Fruit fly (Drosophila melanogaster): ENCODE results near the gene Nek2.
A peak's percentile ranks its signal among the peaks of the same experiment; 100 is the strongest.

Gene Nek2

DNA sequence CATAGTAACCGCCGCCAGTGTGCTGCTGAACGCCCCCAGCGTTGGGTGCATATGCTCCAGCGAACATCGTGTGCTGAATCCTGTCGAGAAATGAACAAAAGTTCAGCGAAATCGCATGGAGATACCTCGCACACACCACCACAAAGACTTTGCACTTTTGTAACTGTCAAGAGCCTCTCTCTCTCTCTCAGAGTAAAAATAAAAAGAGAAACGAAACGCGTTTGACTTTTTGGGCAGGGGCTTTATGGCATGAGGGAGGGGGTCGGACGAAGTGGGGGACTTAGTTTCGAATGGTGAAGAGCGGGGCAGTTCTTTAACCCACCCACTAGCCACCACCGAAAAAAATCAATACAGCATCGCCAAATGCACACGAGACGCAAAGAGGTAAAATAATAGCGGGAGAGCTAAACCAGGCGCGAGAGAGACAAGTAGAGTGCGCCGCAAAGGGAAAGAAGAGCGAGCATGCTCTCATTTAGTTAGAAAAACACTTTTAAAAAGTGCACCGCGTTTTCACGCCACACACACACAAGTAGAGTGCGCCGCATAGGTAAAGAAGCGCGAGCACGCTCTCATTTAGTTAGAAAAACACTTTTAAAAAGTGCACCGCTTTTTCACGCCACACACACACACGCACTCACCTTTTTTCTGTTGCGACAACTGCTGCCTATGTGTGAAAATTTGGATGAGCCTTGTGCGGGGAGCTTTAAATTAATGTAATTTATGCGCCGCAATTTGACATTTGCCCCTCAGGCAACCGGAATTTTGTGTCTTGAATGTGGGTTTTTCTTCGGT is 39.0 kb upstream of the Nek2 start:
- peak; percentile 47 for TF ChIP-seq Dif (GFP tag; optimal IDR thresholded peaks at IDR 0.05; ENCODE audit: partially characterized antibody)
- TF ChIP-seq Hnf4 (GFP tag; optimal IDR thresholded peaks at IDR 0.05), result peak; percentile 2
- TF ChIP-seq dl (GFP tag; optimal IDR thresholded peaks at IDR 0.05; ENCODE audit: insufficient read depth in 1 of 2, partially characterized antibody in 2 of 2), result peak; percentile 10 to 64
- TF ChIP-seq woc (GFP tag; optimal IDR thresholded peaks at IDR 0.05), result no peak

DNA sequence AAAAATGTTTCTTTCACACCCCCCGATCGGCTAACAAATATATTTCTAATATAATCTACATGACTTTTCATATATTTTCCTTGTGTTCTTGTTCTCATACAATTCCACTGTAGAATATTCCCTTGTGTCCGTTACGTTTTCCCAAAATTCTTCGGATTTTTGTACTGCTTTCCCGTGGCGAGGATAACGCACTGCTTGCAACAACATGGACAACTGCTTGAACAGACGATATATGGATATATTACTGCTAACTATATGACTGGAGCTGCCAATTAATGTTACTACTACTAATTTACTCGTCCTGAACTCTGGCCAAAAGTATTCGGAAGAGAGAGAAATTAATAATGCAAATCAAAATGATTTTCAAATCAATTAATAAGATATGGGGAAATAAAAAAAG is 33.5 kb upstream of the Nek2 start:
- TF ChIP-seq jim (GFP tag; optimal IDR thresholded peaks at IDR 0.05) (no peak), GATAd (GFP tag; optimal IDR thresholded peaks at IDR 0.05) (no peak), Myc (optimal IDR thresholded peaks at IDR 0.05) (no peak), Abd-B (GFP tag; optimal IDR thresholded peaks at IDR 0.05) (no peak), Sp1 (GFP tag; optimal IDR thresholded peaks at IDR 0.05) (no peak)

DNA sequence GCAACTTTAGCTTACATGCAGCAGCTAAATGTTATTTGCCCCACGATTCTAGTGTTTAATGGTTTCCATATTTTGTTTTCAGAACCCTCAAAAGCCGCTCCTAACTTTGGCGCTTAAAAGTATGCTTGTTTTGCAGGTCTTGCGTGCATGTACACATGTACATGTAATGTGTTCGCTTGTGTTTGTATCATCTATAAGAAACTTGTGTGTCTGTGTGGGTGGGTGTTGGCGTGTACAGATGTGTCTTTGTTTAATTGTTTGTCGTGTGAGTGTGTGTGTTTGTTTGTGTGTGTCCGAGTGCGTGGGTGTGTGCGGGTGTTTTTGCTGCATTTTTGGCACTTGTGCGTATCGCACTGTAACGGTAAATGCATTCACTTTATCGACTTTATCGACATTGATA is 31.6 kb upstream of the Nek2 start:
- peak; percentile 56 for TF ChIP-seq N (GFP tag; optimal IDR thresholded peaks at IDR 0.05)
- no peak for TF ChIP-seq dsf (GFP tag; optimal IDR thresholded peaks at IDR 0.05; ENCODE audit: borderline replicate concordance)
- no peak for TF ChIP-seq CG32264 (GFP tag; optimal IDR thresholded peaks at IDR 0.05)

DNA sequence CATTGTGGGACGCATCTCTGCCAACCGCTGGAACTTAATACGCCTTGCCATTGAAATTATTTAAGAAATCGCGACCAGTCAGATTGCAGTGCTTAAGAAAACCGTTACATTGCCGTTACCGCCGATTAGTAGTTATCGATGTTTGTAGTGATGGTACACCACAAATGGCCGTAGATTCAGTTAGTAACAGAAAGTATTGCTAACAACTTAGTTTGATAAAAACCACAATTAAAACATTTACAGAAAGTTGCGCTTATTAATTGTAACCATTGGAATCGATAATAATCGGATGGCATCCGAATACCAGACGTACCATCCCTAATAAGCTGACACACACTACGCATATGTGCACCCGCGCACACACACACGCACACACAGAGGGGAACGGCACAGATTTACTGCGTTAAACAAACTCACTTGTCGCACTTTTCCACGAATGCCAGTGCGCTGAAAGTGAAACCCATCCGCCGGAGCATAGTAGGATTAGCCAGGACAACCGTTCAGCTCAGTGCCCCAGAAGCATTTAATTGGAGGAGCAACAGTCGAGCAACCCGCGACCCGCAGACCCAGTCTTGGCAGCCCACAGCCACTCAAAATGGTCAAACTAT is 28.7 kb upstream of the Nek2 start, which contains the start of the genes hdm and Ykt6:
TSS of gene hdm (minus strand) at position 51 of the 608 bp plus-strand sequence.
TSS of gene Ykt6 (plus strand) at position 329 of the 608 bp plus-strand sequence.
- TF ChIP-seq fru (GFP tag; optimal IDR thresholded peaks at IDR 0.05) (peak; percentile 85), lola (GFP tag; optimal IDR thresholded peaks at IDR 0.05) (no peak), Hr78 (GFP tag; optimal IDR thresholded peaks at IDR 0.05) (no peak), Myc (optimal IDR thresholded peaks at IDR 0.05) (no peak), psq (GFP tag; optimal IDR thresholded peaks at IDR 0.05) (peak; percentile 70), dsf (GFP tag; optimal IDR thresholded peaks at IDR 0.05; ENCODE audit: borderline replicate concordance) (no peak), Hr83 (GFP tag; optimal IDR thresholded peaks at IDR 0.05; ENCODE audit: poor library complexity, severe bottlenecking) (no peak), N (GFP tag; optimal IDR thresholded peaks at IDR 0.05) (no peak), Hnf4 (GFP tag; optimal IDR thresholded peaks at IDR 0.05) (peak; percentile 92), pan (optimal IDR thresholded peaks at IDR 0.05) (no peak), rgr (GFP tag; optimal IDR thresholded peaks at IDR 0.05) (peak; percentile 81), h (GFP tag; optimal IDR thresholded peaks at IDR 0.05) (peak; percentile 86), GATAd (GFP tag; optimal IDR thresholded peaks at IDR 0.05) (peak; percentile 79), OdsH (GFP tag; optimal IDR thresholded peaks at IDR 0.05) (peak; percentile 70), ey (GFP tag; optimal IDR thresholded peaks at IDR 0.05) (peak; percentile 77), brk (GFP tag; optimal IDR thresholded peaks at IDR 0.05) (no peak), HLH106 (tag; optimal IDR thresholded peaks at IDR 0.05) (peak; percentile 76), Vsx2 (GFP tag; optimal IDR thresholded peaks at IDR 0.05; ENCODE audit: partially characterized antibody) (no peak), foxo (GFP tag; optimal IDR thresholded peaks at IDR 0.05) (peak in 1 of 2 experiments; percentile 87), br (GFP tag; optimal IDR thresholded peaks at IDR 0.05) (no peak), tai (GFP tag; optimal IDR thresholded peaks at IDR 0.05) (no peak), Mio (GFP tag; optimal IDR thresholded peaks at IDR 0.05) (peak; percentile 3), Dif (GFP tag; optimal IDR thresholded peaks at IDR 0.05; ENCODE audit: partially characterized antibody) (no peak), dmrt93B (GFP tag; optimal IDR thresholded peaks at IDR 0.05) (no peak), Jra (GFP tag; optimal IDR thresholded peaks at IDR 0.05) (peak; percentile 93), Sp1 (GFP tag; optimal IDR thresholded peaks at IDR 0.05) (no peak), Dfd (GFP tag; optimal IDR thresholded peaks at IDR 0.05) (no peak), Rel (GFP tag; optimal IDR thresholded peaks at IDR 0.05) (no peak), Rel (tag; optimal IDR thresholded peaks at IDR 0.05) (peak; percentile 48), CG32264 (GFP tag; optimal IDR thresholded peaks at IDR 0.05) (peak; percentile 28), usp (GFP tag; optimal IDR thresholded peaks at IDR 0.05) (no peak), jim (GFP tag; optimal IDR thresholded peaks at IDR 0.05) (no peak), dl (GFP tag; optimal IDR thresholded peaks at IDR 0.05; ENCODE audit: insufficient read depth in 1 of 2, partially characterized antibody in 2 of 2) (no peak), sv (GFP tag; optimal IDR thresholded peaks at IDR 0.05) (peak; percentile 67), woc (GFP tag; optimal IDR thresholded peaks at IDR 0.05) (no peak), CG9705 (GFP tag; optimal IDR thresholded peaks at IDR 0.05) (peak; percentile 62), CrebA (GFP tag; optimal IDR thresholded peaks at IDR 0.05; ENCODE audit: borderline replicate concordance) (no peak), sage (GFP tag; optimal IDR thresholded peaks at IDR 0.05) (no peak), Abd-B (GFP tag; optimal IDR thresholded peaks at IDR 0.05) (no peak)
